Worm (Caenorhabditis elegans) whole organism, L3 larva: ENCODE measurements around the gene icd-1.

Experiments
- lin-39 ChIP-seq: fragments of 150-350 bp; optimal IDR thresholded peaks from 2 replicates; lab custom pipeline; 2018; ENCODE audit warnings: missing biosample characterization, missing genetic modification reagents, missing genetic modification characterization
- mdl-1 ChIP-seq: fragments of 150-350 bp; optimal IDR thresholded peaks from 2 replicates; lab custom pipeline; 2014; ENCODE audit warnings: missing biosample characterization, missing genetic modification characterization

DNA sequence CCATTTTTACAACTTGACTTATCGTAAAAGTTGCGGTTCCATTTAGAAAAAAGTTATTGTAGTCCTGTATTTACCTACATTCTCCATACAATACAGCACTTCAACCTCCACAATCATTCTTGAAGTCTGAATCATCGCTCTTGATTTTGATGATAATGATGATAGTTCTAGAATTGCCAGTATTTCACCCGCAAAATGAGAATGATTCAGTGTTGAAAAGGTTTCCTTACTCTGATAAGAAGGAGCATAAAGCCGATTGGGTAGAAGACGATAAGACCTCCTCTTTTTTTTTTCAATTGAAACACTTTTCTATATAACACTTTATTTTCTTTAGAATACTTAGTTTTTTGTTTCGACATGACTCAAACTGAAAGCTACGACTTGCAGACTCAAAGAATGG lies 42.4 kb upstream of the icd-1 start, which contains the start of gene T19D12.4:
- TF ChIP-seq mdl-1 (tag; lab: Kevin White, UChicago), result no peak
- TF ChIP-seq lin-39 (tag; lab: Kevin White, UChicago), result no peak
